Fruit fly (Drosophila melanogaster) whole organism, adult: ENCODE results near the gene CG15260.

Experiments used
- CG12768 ChIP-seq: fragments of 200-800 bp; sonication (Bioruptor generic); optimal IDR thresholded peaks from 2 replicates; lab custom pipeline; 2017; ENCODE audit warnings: missing biosample characterization, missing genetic modification characterization, mild to moderate bottlenecking, moderate library complexity, missing genetic modification reagents
- CG14711 ChIP-seq: fragments of 200-800 bp; sonication (Bioruptor generic); optimal IDR thresholded peaks from 2 replicates; lab custom pipeline; 2018; ENCODE audit warnings: missing biosample characterization, mild to moderate bottlenecking, missing genetic modification characterization, moderate library complexity
- CG1620 ChIP-seq: fragments of 200-800 bp; sonication (Bioruptor generic); optimal IDR thresholded peaks from 2 replicates; lab custom pipeline; 2016; ENCODE audit warnings: missing biosample characterization, missing genetic modification characterization
- CG33017 ChIP-seq: fragments of 200-800 bp; sonication (Bioruptor generic); optimal IDR thresholded peaks from 2 replicates; lab custom pipeline; 2018; ENCODE audit warnings: missing biosample characterization, mild to moderate bottlenecking, missing genetic modification characterization, moderate library complexity
- CG5204 ChIP-seq: fragments of 200-800 bp; sonication (Bioruptor generic); optimal IDR thresholded peaks from 2 replicates; lab custom pipeline; 2016; ENCODE audit warnings: missing biosample characterization, missing genetic modification characterization
- CG7101 ChIP-seq: fragments of 200-800 bp; sonication (Bioruptor generic); optimal IDR thresholded peaks from 2 replicates; lab custom pipeline; 2018; ENCODE audit warnings: missing biosample characterization, mild to moderate bottlenecking, missing genetic modification characterization, moderate library complexity
- bab1 ChIP-seq: fragments of 200-800 bp; sonication (Bioruptor generic); optimal IDR thresholded peaks from 3 replicates; lab custom pipeline; 2019; ENCODE audit warnings: missing biosample characterization, mild to moderate bottlenecking, missing genetic modification characterization, moderate library complexity
- cic ChIP-seq: fragments of 200-800 bp; sonication (Bioruptor generic); optimal IDR thresholded peaks from 2 replicates; lab custom pipeline; 2017; ENCODE audit warnings: missing biosample characterization, mild to moderate bottlenecking, missing genetic modification characterization, moderate library complexity
- cnc ChIP-seq, 2 experiments: fragments of >200 bp; optimal IDR thresholded peaks; 2 replicates each; lab custom pipeline; 2017
- kay ChIP-seq: fragments of 200-800 bp; sonication (Bioruptor generic); peaks from one replicate; lab custom pipeline; 2016; ENCODE audit warnings: missing biosample characterization, missing genetic modification characterization, borderline replicate concordance
- ovo ChIP-seq: fragments of 200-800 bp; sonication (Bioruptor generic); optimal IDR thresholded peaks from 2 replicates; lab custom pipeline; 2016; ENCODE audit warnings: missing biosample characterization, missing genetic modification characterization
- pad ChIP-seq: fragments of 200-800 bp; sonication (Bioruptor generic); optimal IDR thresholded peaks from 3 replicates; lab custom pipeline; 2017; ENCODE audit warnings: missing biosample characterization, missing genetic modification characterization, mild to moderate bottlenecking, moderate library complexity, missing genetic modification reagents
- tj ChIP-seq: fragments of 200-800 bp; sonication (Bioruptor generic); optimal IDR thresholded peaks from 3 replicates; lab custom pipeline; 2017; ENCODE audit warnings: missing biosample characterization, mild to moderate bottlenecking, missing genetic modification characterization, moderate library complexity

dm6 chr2L:15280975-15281374, 11.1 kb downstream of the CG15260 start:
- TF ChIP-seq bab1 (GFP tag; lab: Kevin White, UChicago) (no peak), CG5204 (GFP tag; lab: Kevin White, UChicago) (no peak), kay (GFP tag; lab: Kevin White, UChicago) (no peak), CG33017 (tag; lab: Kevin White, UChicago) (no peak), ovo (GFP tag; lab: Kevin White, UChicago) (no peak), CG7101 (no peak), cic (no peak), CG12768 (no peak), cnc (optimal IDR thresholded peaks at IDR 0.05; lab: Kevin White, UChicago) (no peak), CG14711 (no peak), pad (GFP tag; lab: Kevin White, UChicago) (no peak), CG1620 (GFP tag; lab: Kevin White, UChicago) (no peak), tj (GFP tag; lab: Kevin White, UChicago) (no peak)
